Worm (Caenorhabditis elegans) whole organism, young adult: Measurements from ENCODE around the gene F53E2.2.
A peak's percentile ranks its signal among the peaks of the same experiment; 100 is the strongest.

Experiments
- B0019.2 ChIP-seq: fragments of 200-800 bp; sonication (Bioruptor generic); conservative IDR thresholded peaks from 2 replicates; pipeline ENCODE4 v1.3.6; 2022; ENCODE audit warnings: missing genetic modification reagents, missing genetic modification characterization, missing compliant biosample characterization
- B0035.1 ChIP-seq: sonication (generic microtip); optimal IDR thresholded peaks from 2 replicates; lab custom pipeline; 2016; ENCODE audit warnings: missing genetic modification characterization, mild to moderate bottlenecking, missing compliant biosample characterization, missing genotype, missing genetic modification reagents
- C06A6.2 ChIP-seq: fragments of 200-800 bp; sonication (Bioruptor generic); conservative IDR thresholded peaks from 2 replicates; pipeline ENCODE4 v1.3.6; 2022; ENCODE audit warnings: missing genetic modification characterization, missing compliant biosample characterization
- D2030.7 ChIP-seq: fragments of 200-800 bp; sonication (Bioruptor generic); IDR thresholded peaks from 2 replicates; pipeline ENCODE4 v1.3.6; 2022; ENCODE audit warnings: missing genetic modification reagents, missing genetic modification characterization, missing compliant biosample characterization
- F23B12.7 ChIP-seq: sonication (generic microtip); optimal IDR thresholded peaks from 2 replicates; lab custom pipeline; 2017; ENCODE audit warnings: missing genetic modification characterization, mild to moderate bottlenecking, missing compliant biosample characterization, antibody characterized with exemption, moderate library complexity; ENCODE audit not compliant: insufficient read depth
- F52B5.7 ChIP-seq: sonication (generic microtip); optimal IDR thresholded peaks from 2 replicates; lab custom pipeline; 2016; ENCODE audit warnings: mild to moderate bottlenecking, missing genetic modification characterization, missing compliant biosample characterization
- F55B11.4 ChIP-seq: sonication (generic microtip); optimal IDR thresholded peaks from 2 replicates; lab custom pipeline; 2016; ENCODE audit warnings: missing compliant biosample characterization, missing genetic modification characterization, borderline replicate concordance; ENCODE audit not compliant: insufficient read depth
- F57C9.4 ChIP-seq: sonication (generic microtip); optimal IDR thresholded peaks from 2 replicates; lab custom pipeline; 2017; ENCODE audit warnings: mild to moderate bottlenecking, missing genetic modification characterization, missing compliant biosample characterization
- T26A5.8 ChIP-seq: sonication (generic microtip); optimal IDR thresholded peaks from 2 replicates; lab custom pipeline; 2016; ENCODE audit warnings: missing genetic modification characterization, missing compliant biosample characterization
- Y56A3A.18 ChIP-seq: fragments of 200-800 bp; sonication (Bioruptor generic); IDR thresholded peaks from 2 replicates; pipeline ENCODE4 v1.3.6; 2022; ENCODE audit warnings: missing genetic modification reagents, missing genetic modification characterization, missing compliant biosample characterization
- Y67H2A.10 ChIP-seq: fragments of 200-800 bp; sonication (Bioruptor generic); conservative IDR thresholded peaks from 2 replicates; pipeline ENCODE4 v1.3.6; 2022; ENCODE audit warnings: missing genetic modification reagents, missing genetic modification characterization, missing compliant biosample characterization
- Y95B8A.8 ChIP-seq: fragments of 200-800 bp; sonication (Bioruptor generic); IDR thresholded peaks from 2 replicates; pipeline ENCODE4 v1.3.6; 2022; ENCODE audit warnings: missing genetic modification reagents, missing genetic modification characterization, missing compliant biosample characterization
- ama-1 ChIP-seq, 3 experiments: fragments of 150-350 bp in 1 of 3; sonication (generic microtip) in 2 of 3; optimal IDR thresholded peaks; 2 replicates each; lab custom pipeline; 2014 to 2018; ENCODE audit warnings: missing biosample characterization in 2 of 3, missing genetic modification characterization in 2 of 3, missing genetic modification reagents in 2 of 3
- aptf-3 ChIP-seq: fragments of 200-800 bp; sonication (Bioruptor generic); IDR thresholded peaks from 2 replicates; pipeline ENCODE4 v1.3.6; 2022; ENCODE audit warnings: missing genetic modification characterization, missing compliant biosample characterization
- atf-7 ChIP-seq: sonication (generic microtip); optimal IDR thresholded peaks from 2 replicates; lab custom pipeline; 2017; ENCODE audit warnings: mild to moderate bottlenecking, missing genetic modification characterization, missing compliant biosample characterization
- attf-5 ChIP-seq: fragments of 200-800 bp; sonication (Bioruptor generic); optimal IDR thresholded peaks from 2 replicates; lab custom pipeline; 2018; ENCODE audit warnings: mild to moderate bottlenecking, missing genetic modification characterization, missing compliant biosample characterization
- cebp-1 ChIP-seq, 2 experiments: fragments of 200-800 bp in 1 of 2; sonication (Bioruptor generic) in 1 of 2; sonication (generic microtip) in 1 of 2; IDR thresholded peaks in 1 of 2; optimal IDR thresholded peaks in 1 of 2; 2 replicates each; pipeline versions ENCODE4 v1.3.6 to Lab custom; 2017 to 2022; ENCODE audit warnings: missing compliant biosample characterization in 2 of 2, missing genetic modification characterization in 2 of 2, mild to moderate bottlenecking in 1 of 2, missing genetic modification reagents in 1 of 2, moderate library complexity in 1 of 2
- cebp-2 ChIP-seq: fragments of 200-800 bp; sonication (Bioruptor generic); IDR thresholded peaks from 2 replicates; pipeline ENCODE4 v1.3.6; 2022; ENCODE audit warnings: missing genetic modification characterization, missing compliant biosample characterization
- ceh-27 ChIP-seq: fragments of 200-800 bp; sonication (Bioruptor generic); optimal IDR thresholded peaks from 2 replicates; lab custom pipeline; 2018; ENCODE audit warnings: mild to moderate bottlenecking, missing genetic modification characterization, moderate library complexity, missing compliant biosample characterization
- ceh-58 ChIP-seq: fragments of 200-800 bp; sonication (Bioruptor generic); IDR thresholded peaks from 2 replicates; pipeline ENCODE4 v1.3.6; 2022; ENCODE audit warnings: missing genetic modification characterization, missing compliant biosample characterization
- ceh-79 ChIP-seq: sonication (generic microtip); optimal IDR thresholded peaks from 2 replicates; lab custom pipeline; 2017; ENCODE audit warnings: mild to moderate bottlenecking, missing genetic modification characterization, missing compliant biosample characterization
- dpl-1 ChIP-seq: fragments of 150-350 bp; optimal IDR thresholded peaks from 2 replicates; lab custom pipeline; 2014; ENCODE audit warnings: missing biosample characterization, missing genetic modification reagents, missing genetic modification characterization
- egl-18 ChIP-seq: fragments of 200-800 bp; sonication (Bioruptor generic); IDR thresholded peaks from 2 replicates; pipeline ENCODE4 v1.3.6; 2022; ENCODE audit warnings: missing genetic modification reagents, missing genetic modification characterization, missing compliant biosample characterization
- egl-44 ChIP-seq: fragments of 200-800 bp; sonication (Bioruptor generic); IDR thresholded peaks from 2 replicates; pipeline ENCODE4 v1.3.6; 2022; ENCODE audit warnings: missing genetic modification reagents, missing genetic modification characterization, missing compliant biosample characterization
- ekl-4 ChIP-seq: fragments of 200-800 bp; sonication (Bioruptor generic); IDR thresholded peaks from 2 replicates; pipeline ENCODE4 v1.3.6; 2022; ENCODE audit warnings: missing genetic modification reagents, missing genetic modification characterization, missing compliant biosample characterization
- him-1 ChIP-seq: sonication (generic microtip); optimal IDR thresholded peaks from 2 replicates; lab custom pipeline; 2016; ENCODE audit warnings: missing genotype, missing genetic modification reagents, missing genetic modification characterization, missing compliant biosample characterization
- hmg-20 ChIP-seq: fragments of 200-800 bp; sonication (Bioruptor generic); IDR thresholded peaks from 2 replicates; pipeline ENCODE4 v1.3.6; 2022; ENCODE audit warnings: missing genetic modification reagents, missing genetic modification characterization, missing compliant biosample characterization
- lag-1 ChIP-seq: fragments of 200-800 bp; sonication (Bioruptor generic); IDR thresholded peaks from 2 replicates; pipeline ENCODE4 v1.3.6; 2022; ENCODE audit warnings: missing genetic modification reagents, missing genetic modification characterization, missing compliant biosample characterization
- lin-54 ChIP-seq: fragments of 200-800 bp; sonication (Bioruptor generic); optimal IDR thresholded peaks from 2 replicates; lab custom pipeline; 2018; ENCODE audit warnings: mild to moderate bottlenecking, missing genetic modification characterization, missing compliant biosample characterization
- lir-1 ChIP-seq: fragments of 200-800 bp; sonication (Bioruptor generic); conservative IDR thresholded peaks from 2 replicates; pipeline ENCODE4 v1.3.6; 2022; ENCODE audit warnings: missing genetic modification reagents, missing genetic modification characterization, missing compliant biosample characterization
- madf-10 ChIP-seq: sonication (generic microtip); optimal IDR thresholded peaks from 2 replicates; lab custom pipeline; 2016; ENCODE audit warnings: mild to moderate bottlenecking, missing genetic modification characterization, missing compliant biosample characterization
- madf-8 ChIP-seq: fragments of 200-800 bp; sonication (Bioruptor generic); conservative IDR thresholded peaks from 2 replicates; pipeline ENCODE4 v1.3.6; 2022; ENCODE audit warnings: missing genetic modification reagents, missing genetic modification characterization, missing compliant biosample characterization
- mcd-1 ChIP-seq: fragments of 200-800 bp; sonication (Bioruptor generic); IDR thresholded peaks from 2 replicates; pipeline ENCODE4 v1.3.6; 2022; ENCODE audit warnings: missing genetic modification reagents, missing genetic modification characterization, missing compliant biosample characterization
- nfyb-1 ChIP-seq: fragments of 200-800 bp; sonication (Bioruptor generic); IDR thresholded peaks from 2 replicates; pipeline ENCODE4 v1.3.6; 2022; ENCODE audit warnings: missing genetic modification reagents, missing genetic modification characterization, missing compliant biosample characterization
- nhr-120 ChIP-seq: fragments of 200-800 bp; sonication (Bioruptor generic); IDR thresholded peaks from 2 replicates; pipeline ENCODE4 v1.3.6; 2022; ENCODE audit warnings: missing genetic modification characterization, missing compliant biosample characterization
- nhr-179 ChIP-seq: sonication (generic microtip); optimal IDR thresholded peaks from 2 replicates; lab custom pipeline; 2016; ENCODE audit warnings: mild to moderate bottlenecking, missing genetic modification characterization, missing compliant biosample characterization
- pbrm-1 ChIP-seq: fragments of 200-800 bp; sonication (Bioruptor generic); IDR thresholded peaks from 2 replicates; pipeline ENCODE4 v1.3.6; 2022; ENCODE audit warnings: missing genetic modification reagents, missing genetic modification characterization, missing compliant biosample characterization
- pha-4 ChIP-seq: fragments of 150-350 bp; sonication (generic microtip); optimal IDR thresholded peaks from 2 replicates; lab custom pipeline; 2014; ENCODE audit warnings: missing biosample characterization, missing genetic modification reagents, missing genetic modification characterization
- rcor-1 ChIP-seq: fragments of 200-800 bp; sonication (Bioruptor generic); IDR thresholded peaks from 2 replicates; pipeline ENCODE4 v1.3.6; 2022; ENCODE audit warnings: missing genetic modification reagents, missing genetic modification characterization, missing compliant biosample characterization
- rec-8 ChIP-seq, 2 experiments: sonication (generic microtip); optimal IDR thresholded peaks; 2 replicates each; lab custom pipeline; 2016; ENCODE audit warnings: mild to moderate bottlenecking in 2 of 2, missing genetic modification characterization in 2 of 2, missing genetic modification reagents in 2 of 2, missing genotype in 2 of 2, missing biosample characterization in 1 of 2, missing compliant biosample characterization in 1 of 2, moderate library complexity in 1 of 2
- sea-2 ChIP-seq: fragments of 200-800 bp; sonication (Bioruptor generic); IDR thresholded peaks from 2 replicates; pipeline ENCODE4 v1.3.6; 2022; ENCODE audit warnings: missing genetic modification characterization, missing compliant biosample characterization
- snpc-1.3 ChIP-seq: sonication (generic microtip); optimal IDR thresholded peaks from 2 replicates; lab custom pipeline; 2017; ENCODE audit warnings: missing genetic modification characterization, mild to moderate bottlenecking, missing compliant biosample characterization, antibody characterized with exemption, moderate library complexity, missing genotype, missing genetic modification reagents; ENCODE audit not compliant: insufficient read depth
- sptf-2 ChIP-seq: fragments of 200-800 bp; sonication (Bioruptor generic); optimal IDR thresholded peaks from 2 replicates; lab custom pipeline; 2018; ENCODE audit warnings: mild to moderate bottlenecking, missing genetic modification characterization, missing compliant biosample characterization
- unc-130 ChIP-seq: sonication (generic microtip); optimal IDR thresholded peaks from 2 replicates; lab custom pipeline; 2016; ENCODE audit warnings: missing genetic modification reagents, missing genetic modification characterization, missing compliant biosample characterization
- ztf-25 ChIP-seq: fragments of 200-800 bp; sonication (Bioruptor generic); IDR thresholded peaks from 2 replicates; pipeline ENCODE4 v1.3.6; 2022; ENCODE audit warnings: missing genetic modification reagents, missing genetic modification characterization, missing compliant biosample characterization
- ztf-6 ChIP-seq: fragments of 200-800 bp; sonication (Bioruptor generic); IDR thresholded peaks from 2 replicates; pipeline ENCODE4 v1.3.6; 2022; ENCODE audit warnings: missing genetic modification reagents, missing genetic modification characterization, missing compliant biosample characterization

Gene F53E2.2

DNA sequence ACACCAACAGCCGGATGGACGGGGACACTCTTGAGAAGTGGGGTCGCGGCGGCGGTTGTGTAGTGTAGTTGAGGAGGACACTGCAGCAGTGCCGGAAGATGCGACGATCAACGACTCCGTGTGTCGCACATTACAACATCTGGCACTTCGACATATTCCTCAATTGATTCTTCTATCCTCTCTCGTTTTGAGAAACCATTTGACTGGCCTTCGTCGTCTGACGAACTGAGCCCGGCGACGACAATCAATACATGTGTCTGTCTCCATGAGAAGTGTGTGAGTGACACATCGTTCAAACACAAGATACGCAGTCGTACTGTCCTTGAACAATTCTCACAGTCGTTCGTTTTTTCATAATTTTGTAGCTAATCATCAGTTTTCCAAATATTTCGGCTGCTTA, 2.3 kb upstream of the F53E2.2 start (continued):
- TF ChIP-seq pha-4 (tag; lab: Kevin White, UChicago) (no peak), aptf-3 (GFP tag; lab: Robert Waterston, UW) (no peak)

DNA sequence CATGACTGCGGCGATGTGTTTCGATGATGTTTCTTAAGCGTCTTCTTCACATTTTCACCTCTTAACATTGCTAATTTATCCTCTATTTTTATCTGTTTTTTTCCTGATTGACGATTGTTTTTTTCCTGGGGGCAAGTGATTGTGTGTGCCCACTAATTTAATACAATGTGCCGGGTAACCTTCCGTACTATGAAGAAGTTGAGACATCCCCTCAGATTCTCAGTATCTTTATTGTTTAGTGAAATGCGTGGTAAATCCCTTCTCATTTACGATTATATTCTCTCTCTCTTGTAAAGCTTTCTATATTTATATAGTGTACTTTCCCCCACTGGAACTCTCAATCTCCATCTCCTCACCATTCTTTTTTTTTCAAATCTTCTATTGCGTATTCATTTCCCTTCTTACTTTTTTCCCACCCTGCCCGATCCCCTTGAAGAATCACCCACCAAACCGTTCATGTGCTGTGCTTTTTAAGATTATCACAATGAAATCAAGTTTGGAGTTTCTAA, 1.5 kb downstream of the F53E2.2 start:
- TF ChIP-seq ama-1 (optimal IDR thresholded peaks at IDR 0.05; lab: Kevin White, UChicago) = no peak
- TF ChIP-seq ama-1 (GFP tag; optimal IDR thresholded peaks at IDR 0.05; lab: Kevin White, UChicago) = peak in 1 of 2 experiments; percentile 50
- TF ChIP-seq madf-10 (tag; lab: Kevin White, UChicago) = no peak
- no peak for TF ChIP-seq nhr-120 (GFP tag; lab: Robert Waterston, UW)
- 0 out of 2 replicates have a peak, but pooled peaks have one; percentile 11 for TF ChIP-seq pbrm-1 (GFP tag; lab: Robert Waterston, UW)
- no peak for TF ChIP-seq B0019.2
- TF ChIP-seq B0035.1 (tag; lab: Kevin White, UChicago) = no peak
- no peak for TF ChIP-seq egl-18 (GFP tag; lab: Robert Waterston, UW)
- TF ChIP-seq Y56A3A.18 = no peak; the same call in 1 of the 2 replicates
- no peak for TF ChIP-seq sea-2 (GFP tag; lab: Robert Waterston, UW)
- no peak for TF ChIP-seq ztf-6
- no peak for TF ChIP-seq rcor-1 (GFP tag; lab: Robert Waterston, UW)
- no peak for TF ChIP-seq madf-8 (GFP tag; lab: Robert Waterston, UW)
- TF ChIP-seq hmg-20 (GFP tag; lab: Robert Waterston, UW) = no peak
- TF ChIP-seq sptf-2 = no peak
- TF ChIP-seq attf-5 = no peak
- TF ChIP-seq Y67H2A.10 (GFP tag; lab: Robert Waterston, UW) = no peak
- TF ChIP-seq F55B11.4 (tag; lab: Kevin White, UChicago) = no peak
- no peak for TF ChIP-seq F57C9.4 (tag; lab: Kevin White, UChicago)
- TF ChIP-seq F52B5.7 (tag; lab: Kevin White, UChicago) = no peak
- no peak for TF ChIP-seq him-1
- no peak for TF ChIP-seq D2030.7 (GFP tag; lab: Robert Waterston, UW)
- TF ChIP-seq lag-1 (GFP tag; lab: Robert Waterston, UW) = no peak
- no peak for TF ChIP-seq lin-54 (GFP tag; lab: Kevin White, UChicago)
- no peak for TF ChIP-seq lir-1 (GFP tag; lab: Robert Waterston, UW)
- TF ChIP-seq rec-8 (tag; optimal IDR thresholded peaks at IDR 0.05; lab: Kevin White, UChicago) = no peak
- TF ChIP-seq cebp-1 (GFP tag; IDR thresholded peaks at IDR 0.05; lab: Robert Waterston, UW) = no peak
- TF ChIP-seq cebp-1 (tag; optimal IDR thresholded peaks at IDR 0.05; lab: Kevin White, UChicago) = no peak
- TF ChIP-seq mcd-1 (GFP tag; lab: Robert Waterston, UW) = no peak
- no peak for TF ChIP-seq unc-130 (GFP tag; lab: Kevin White, UChicago)
- TF ChIP-seq ekl-4 (GFP tag; lab: Robert Waterston, UW) = peak; percentile 13; the same call in 1 of the 2 replicates
- no peak for TF ChIP-seq nfyb-1
- no peak for TF ChIP-seq egl-44 (GFP tag; lab: Robert Waterston, UW)
- no peak for TF ChIP-seq snpc-1.3 (tag; lab: Kevin White, UChicago)
- TF ChIP-seq ceh-27 (GFP tag; lab: Kevin White, UChicago) = no peak
- TF ChIP-seq dpl-1 (GFP tag; lab: Kevin White, UChicago) = no peak
- no peak for TF ChIP-seq T26A5.8 (tag; lab: Kevin White, UChicago)
- no peak for TF ChIP-seq C06A6.2
- no peak for TF ChIP-seq Y95B8A.8 (GFP tag; lab: Robert Waterston, UW)
- no peak for TF ChIP-seq cebp-2 (GFP tag; lab: Robert Waterston, UW)
- no peak for TF ChIP-seq F23B12.7 (tag; lab: Kevin White, UChicago)
- TF ChIP-seq nhr-179 (tag; lab: Kevin White, UChicago) = no peak
- no peak for TF ChIP-seq atf-7
- TF ChIP-seq ztf-25 (GFP tag; lab: Robert Waterston, UW) = peak; percentile 59; the same call in 1 of the 2 replicates
- no peak for TF ChIP-seq ceh-58 (GFP tag; lab: Robert Waterston, UW)
- no peak for TF ChIP-seq ceh-79 (tag; lab: Kevin White, UChicago)
